Worm (Caenorhabditis elegans): ENCODE measurements around the gene unc-10.
A peak's percentile ranks its signal among the peaks of the same experiment; 100 is the strongest.

unc-10 gene

ce11 chrX:7234723-7235203, 45.4 kb downstream of the unc-10 start:
- TF ChIP-seq lin-13 (tag; optimal IDR thresholded peaks at IDR 0.05) (no peak), sptf-1 (tag; optimal IDR thresholded peaks at IDR 0.05) (no peak), drap-1 (GFP tag; optimal IDR thresholded peaks at IDR 0.05) (no peak), sem-2 (GFP tag; optimal IDR thresholded peaks at IDR 0.05) (no peak), ceh-83 (GFP tag; optimal IDR thresholded peaks at IDR 0.05) (no peak), nhr-2 (tag; optimal IDR thresholded peaks at IDR 0.05) (no peak), cnd-1 (tag; optimal IDR thresholded peaks at IDR 0.05) (no peak), unc-120 (tag; optimal IDR thresholded peaks at IDR 0.05; ENCODE audit: poor library complexity, severe bottlenecking) (peak; percentile 78), nhr-28 (tag; optimal IDR thresholded peaks at IDR 0.05) (no peak), ham-2 (GFP tag; optimal IDR thresholded peaks at IDR 0.05) (no peak), nhr-76 (tag; optimal IDR thresholded peaks at IDR 0.05) (no peak), M03D4.4 (tag; optimal IDR thresholded peaks at IDR 0.05) (no peak), pha-4 (tag; optimal IDR thresholded peaks at IDR 0.05) (no peak), flh-1 (GFP tag; optimal IDR thresholded peaks at IDR 0.05) (no peak), tbx-8 (GFP tag; optimal IDR thresholded peaks at IDR 0.05) (no peak), ces-1 (GFP tag; optimal IDR thresholded peaks at IDR 0.05) (peak; percentile 81), hlh-1 (tag; optimal IDR thresholded peaks at IDR 0.05) (peak; percentile 27), nhr-237 (tag; optimal IDR thresholded peaks at IDR 0.05) (no peak), ztf-11 (tag; optimal IDR thresholded peaks at IDR 0.05) (no peak), elt-1 (tag; optimal IDR thresholded peaks at IDR 0.05; ENCODE audit: borderline replicate concordance, insufficient read depth) (no peak), unc-39 (tag; optimal IDR thresholded peaks at IDR 0.05) (peak; percentile 45), blmp-1 (tag; optimal IDR thresholded peaks at IDR 0.05) (no peak), snpc-4 (tag; optimal IDR thresholded peaks at IDR 0.05) (no peak), nhr-12 (tag; optimal IDR thresholded peaks at IDR 0.05) (no peak), lin-32 (GFP tag; optimal IDR thresholded peaks at IDR 0.05) (no peak), ceh-39 (tag; optimal IDR thresholded peaks at IDR 0.05) (no peak), mab-5 (tag; optimal IDR thresholded peaks at IDR 0.05) (no peak), mep-1 (tag; optimal IDR thresholded peaks at IDR 0.05) (peak; percentile 13), zip-8 (tag; optimal IDR thresholded peaks at IDR 0.05) (no peak), mls-2 (tag; optimal IDR thresholded peaks at IDR 0.05) (no peak)

DNA sequence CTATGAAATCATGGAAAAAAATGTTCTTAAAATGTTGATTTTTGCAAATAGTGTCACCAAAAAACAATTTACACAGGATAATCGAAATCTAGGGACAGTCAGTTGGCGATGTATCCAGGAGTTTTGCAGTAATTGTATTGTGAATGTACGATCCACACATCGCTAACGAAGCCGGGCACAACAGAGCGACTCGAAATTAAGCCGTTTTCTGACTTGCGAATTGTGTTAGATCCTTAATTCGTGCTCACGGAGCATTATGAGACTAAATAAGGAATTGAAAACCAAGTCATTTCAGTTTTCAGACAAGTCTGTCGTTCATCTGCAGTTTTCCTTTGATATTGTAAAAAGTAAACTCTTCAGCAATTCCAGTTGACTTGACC, 46.1 kb downstream of the unc-10 start:
- TF ChIP-seq nhr-2 (tag; optimal IDR thresholded peaks at IDR 0.05) (no peak), nhr-237 (tag; optimal IDR thresholded peaks at IDR 0.05) (no peak), nhr-76 (tag; optimal IDR thresholded peaks at IDR 0.05) (no peak), pha-4 (tag; optimal IDR thresholded peaks at IDR 0.05) (no peak), lin-13 (tag; optimal IDR thresholded peaks at IDR 0.05) (no peak), mep-1 (tag; optimal IDR thresholded peaks at IDR 0.05) (no peak), nhr-12 (tag; optimal IDR thresholded peaks at IDR 0.05) (no peak), drap-1 (GFP tag; optimal IDR thresholded peaks at IDR 0.05) (no peak), lsy-2 (tag; optimal IDR thresholded peaks at IDR 0.05) (no peak), unc-120 (tag; optimal IDR thresholded peaks at IDR 0.05; ENCODE audit: poor library complexity, severe bottlenecking) (no peak), ceh-83 (GFP tag; optimal IDR thresholded peaks at IDR 0.05) (no peak), snpc-4 (tag; optimal IDR thresholded peaks at IDR 0.05) (no peak), ztf-11 (tag; optimal IDR thresholded peaks at IDR 0.05) (no peak), lin-32 (GFP tag; optimal IDR thresholded peaks at IDR 0.05) (no peak), ham-2 (GFP tag; optimal IDR thresholded peaks at IDR 0.05) (no peak), sptf-1 (tag; optimal IDR thresholded peaks at IDR 0.05) (no peak), M03D4.4 (tag; optimal IDR thresholded peaks at IDR 0.05) (no peak), unc-62 (GFP tag; optimal IDR thresholded peaks at IDR 0.05) (no peak), mab-5 (tag; optimal IDR thresholded peaks at IDR 0.05) (no peak)

ce11 chrX:7233127-7234073, 46.7 kb downstream of the unc-10 start:
- TF ChIP-seq elt-3 (tag; optimal IDR thresholded peaks at IDR 0.05) (no peak), nhr-76 (tag; optimal IDR thresholded peaks at IDR 0.05) (no peak), ces-1 (GFP tag; optimal IDR thresholded peaks at IDR 0.05) (peak; percentile 35), nhr-12 (tag; optimal IDR thresholded peaks at IDR 0.05) (no peak), M03D4.4 (tag; optimal IDR thresholded peaks at IDR 0.05) (no peak), cnd-1 (tag; optimal IDR thresholded peaks at IDR 0.05) (no peak), ztf-11 (tag; optimal IDR thresholded peaks at IDR 0.05) (no peak), ceh-43 (GFP tag; optimal IDR thresholded peaks at IDR 0.05) (no peak)
